Worm (Caenorhabditis elegans) whole organism, L1 larva: Measurements from ENCODE around the gene osta-3.
A peak's percentile ranks its signal among the peaks of the same experiment; 100 is the strongest.

Experiments used
- C04F5.9 ChIP-seq: sonication (generic microtip); optimal IDR thresholded peaks from 2 replicates; lab custom pipeline; 2016; ENCODE audit warnings: missing genetic modification characterization, missing compliant biosample characterization
- C34B4.2 ChIP-seq: sonication (generic microtip); optimal IDR thresholded peaks from 2 replicates; lab custom pipeline; 2017; ENCODE audit warnings: mild to moderate bottlenecking, missing genetic modification characterization, missing compliant biosample characterization
- Y116A8C.19 ChIP-seq: sonication (generic microtip); optimal IDR thresholded peaks from 2 replicates; lab custom pipeline; 2016; ENCODE audit warnings: missing compliant biosample characterization, missing genetic modification characterization, borderline replicate concordance
- aly-2 ChIP-seq: fragments of 150-350 bp; optimal IDR thresholded peaks from 2 replicates; lab custom pipeline; 2014; ENCODE audit warnings: missing biosample characterization, missing genetic modification characterization
- blmp-1 ChIP-seq: fragments of 150-350 bp; optimal IDR thresholded peaks from 2 replicates; lab custom pipeline; 2014; ENCODE audit warnings: missing biosample characterization, missing genetic modification characterization
- ceh-82 ChIP-seq, 3 experiments: fragments of 150-350 bp in 1 of 3; sonication (generic microtip) in 2 of 3; optimal IDR thresholded peaks; 2 replicates each; lab custom pipeline; 2014 to 2017; ENCODE audit warnings: missing biosample characterization in 3 of 3, missing genetic modification characterization in 3 of 3
- ceh-88 ChIP-seq: fragments of 200-800 bp; sonication (Bioruptor generic); IDR thresholded peaks from 2 replicates; pipeline ENCODE4 v1.3.6; 2022; ENCODE audit warnings: missing genetic modification characterization, missing compliant biosample characterization
- ceh-90 ChIP-seq: sonication (generic microtip); optimal IDR thresholded peaks from 2 replicates; lab custom pipeline; 2016; ENCODE audit warnings: missing genetic modification characterization, missing compliant biosample characterization
- efl-1 ChIP-seq, 4 experiments: fragments of 150-350 bp; optimal IDR thresholded peaks in 3 of 4; peaks in 1 of 4; 1 replicate in 1 of 4; 2 replicates in 3 of 4; lab custom pipeline; 2014; ENCODE audit warnings: missing biosample characterization in 2 of 4, missing genetic modification characterization in 2 of 4, missing genetic modification reagents in 2 of 4
- egl-27 ChIP-seq, 2 experiments: fragments of 150-350 bp in 1 of 2; sonication (generic microtip); optimal IDR thresholded peaks; 3 replicates each; lab custom pipeline; 2017 to 2018; ENCODE audit warnings: missing biosample characterization in 2 of 2, missing genetic modification characterization in 2 of 2, missing genetic modification reagents in 2 of 2
- elt-3 ChIP-seq, 6 experiments: fragments of 150-350 bp in 1 of 6; sonication (generic microtip); optimal IDR thresholded peaks; 2 replicates each; lab custom pipeline; 2017 to 2018; ENCODE audit warnings: missing biosample characterization in 6 of 6, missing genetic modification characterization in 6 of 6, inconsistent platforms in 1 of 6
- fkh-4 ChIP-seq: sonication (generic microtip); optimal IDR thresholded peaks from 2 replicates; lab custom pipeline; 2016; ENCODE audit warnings: missing compliant biosample characterization, missing genetic modification characterization, borderline replicate concordance
- hlh-17 ChIP-seq: fragments of 200-800 bp; sonication (Bioruptor generic); optimal IDR thresholded peaks from 2 replicates; lab custom pipeline; 2018; ENCODE audit warnings: missing genetic modification characterization, mild to moderate bottlenecking, missing compliant biosample characterization, moderate library complexity, borderline replicate concordance
- irx-1 ChIP-seq: sonication (generic microtip); optimal IDR thresholded peaks from 2 replicates; lab custom pipeline; 2016; ENCODE audit warnings: missing genetic modification characterization, missing compliant biosample characterization
- isw-1 ChIP-seq: fragments of 200-800 bp; sonication (Bioruptor generic); IDR thresholded peaks from 2 replicates; pipeline ENCODE4 v1.3.6; 2022; ENCODE audit warnings: missing genetic modification characterization, missing compliant biosample characterization
- lin-14 ChIP-seq: fragments of 200-800 bp; sonication (Bioruptor generic); optimal IDR thresholded peaks from 2 replicates; lab custom pipeline; 2018; ENCODE audit warnings: mild to moderate bottlenecking, missing genetic modification characterization, moderate library complexity, missing compliant biosample characterization
- lin-15B ChIP-seq: fragments of 150-350 bp; sonication (generic microtip); optimal IDR thresholded peaks from 3 replicates; lab custom pipeline; 2014; ENCODE audit warnings: missing biosample characterization, missing genetic modification characterization
- lir-3 ChIP-seq: sonication (generic microtip); optimal IDR thresholded peaks from 2 replicates; lab custom pipeline; 2016; ENCODE audit warnings: mild to moderate bottlenecking, missing genetic modification characterization, moderate library complexity, missing compliant biosample characterization; ENCODE audit not compliant: poor library complexity
- mdl-1 ChIP-seq, 2 experiments: fragments of 150-350 bp; optimal IDR thresholded peaks; 2 replicates each; lab custom pipeline; 2014 to 2017; ENCODE audit warnings: missing biosample characterization in 2 of 2, missing genetic modification characterization in 2 of 2, inconsistent platforms in 1 of 2
- mep-1 ChIP-seq: fragments of 150-350 bp; optimal IDR thresholded peaks from 2 replicates; lab custom pipeline; 2014; ENCODE audit warnings: missing biosample characterization, missing genetic modification characterization
- nhr-11 ChIP-seq: fragments of 150-350 bp; optimal IDR thresholded peaks from 2 replicates; lab custom pipeline; 2014; ENCODE audit warnings: missing biosample characterization, missing genetic modification characterization
- nhr-12 ChIP-seq: sonication (generic microtip); optimal IDR thresholded peaks from 2 replicates; lab custom pipeline; 2017; ENCODE audit warnings: missing biosample characterization, missing genetic modification characterization
- nhr-19 ChIP-seq: fragments of 200-800 bp; sonication (Bioruptor generic); conservative IDR thresholded peaks from 2 replicates; pipeline ENCODE4 v1.3.6; 2022; ENCODE audit warnings: missing genetic modification characterization, missing compliant biosample characterization
- nhr-20 ChIP-seq: sonication (generic microtip); optimal IDR thresholded peaks from 2 replicates; lab custom pipeline; 2016; ENCODE audit warnings: mild to moderate bottlenecking, missing genetic modification characterization, missing compliant biosample characterization
- nhr-237 ChIP-seq: fragments of 150-350 bp; optimal IDR thresholded peaks from 2 replicates; lab custom pipeline; 2014; ENCODE audit warnings: missing biosample characterization, missing genetic modification characterization
- nhr-28 ChIP-seq: fragments of 150-350 bp; optimal IDR thresholded peaks from 2 replicates; lab custom pipeline; 2014; ENCODE audit warnings: missing biosample characterization, missing genetic modification characterization
- nhr-85 ChIP-seq: sonication (generic microtip); peaks from one replicate; lab custom pipeline; 2016; ENCODE audit warnings: missing genetic modification characterization, inconsistent platforms, missing compliant biosample characterization
- nhr-90 ChIP-seq: sonication (generic microtip); optimal IDR thresholded peaks from 2 replicates; lab custom pipeline; 2016; ENCODE audit warnings: mild to moderate bottlenecking, missing genetic modification characterization, missing compliant biosample characterization; ENCODE audit not compliant: poor library complexity
- pag-3 ChIP-seq: sonication (generic microtip); optimal IDR thresholded peaks from 2 replicates; lab custom pipeline; 2017; ENCODE audit warnings: missing genetic modification characterization, mild to moderate bottlenecking, missing compliant biosample characterization, antibody characterized with exemption, borderline replicate concordance; ENCODE audit not compliant: insufficient read depth
- rnt-1 ChIP-seq: sonication (generic microtip); optimal IDR thresholded peaks from 2 replicates; lab custom pipeline; 2016; ENCODE audit warnings: mild to moderate bottlenecking, missing genetic modification characterization, moderate library complexity, missing compliant biosample characterization
- skn-1 ChIP-seq: fragments of 150-350 bp; optimal IDR thresholded peaks from 2 replicates; lab custom pipeline; 2014; ENCODE audit warnings: missing biosample characterization, missing genetic modification characterization
- snpc-4 ChIP-seq: fragments of 150-350 bp; optimal IDR thresholded peaks from 2 replicates; lab custom pipeline; 2014; ENCODE audit warnings: missing biosample characterization, missing genetic modification characterization
- snu-23 ChIP-seq: sonication (generic microtip); optimal IDR thresholded peaks from 2 replicates; lab custom pipeline; 2016; ENCODE audit warnings: missing genetic modification characterization, missing compliant biosample characterization
- sox-4 ChIP-seq: sonication (generic microtip); optimal IDR thresholded peaks from 2 replicates; lab custom pipeline; 2016; ENCODE audit warnings: missing genetic modification characterization, missing compliant biosample characterization
- tbx-2 ChIP-seq: sonication (generic microtip); optimal IDR thresholded peaks from 2 replicates; lab custom pipeline; 2016; ENCODE audit warnings: missing genetic modification characterization, missing compliant biosample characterization
- tlp-1 ChIP-seq: fragments of 150-350 bp; optimal IDR thresholded peaks from 2 replicates; lab custom pipeline; 2014; ENCODE audit warnings: missing biosample characterization, missing genetic modification characterization
- unc-130 ChIP-seq: fragments of 150-350 bp; optimal IDR thresholded peaks from 2 replicates; lab custom pipeline; 2017; ENCODE audit warnings: missing biosample characterization, missing genetic modification characterization, inconsistent platforms
- vab-15 ChIP-seq: sonication (generic microtip); optimal IDR thresholded peaks from 2 replicates; lab custom pipeline; 2017; ENCODE audit warnings: missing genotype, mild to moderate bottlenecking, missing genetic modification characterization, missing compliant biosample characterization
- zip-4 ChIP-seq: fragments of 200-800 bp; sonication (Bioruptor generic); optimal IDR thresholded peaks from 2 replicates; lab custom pipeline; 2018; ENCODE audit warnings: mild to moderate bottlenecking, missing genetic modification characterization, moderate library complexity, missing compliant biosample characterization
- ztf-11 ChIP-seq, 2 experiments: sonication (generic microtip); optimal IDR thresholded peaks; 2 replicates each; lab custom pipeline; 2016 to 2017; ENCODE audit warnings: missing genetic modification characterization in 2 of 2, missing biosample characterization in 1 of 2, missing compliant biosample characterization in 1 of 2

Gene osta-3

DNA sequence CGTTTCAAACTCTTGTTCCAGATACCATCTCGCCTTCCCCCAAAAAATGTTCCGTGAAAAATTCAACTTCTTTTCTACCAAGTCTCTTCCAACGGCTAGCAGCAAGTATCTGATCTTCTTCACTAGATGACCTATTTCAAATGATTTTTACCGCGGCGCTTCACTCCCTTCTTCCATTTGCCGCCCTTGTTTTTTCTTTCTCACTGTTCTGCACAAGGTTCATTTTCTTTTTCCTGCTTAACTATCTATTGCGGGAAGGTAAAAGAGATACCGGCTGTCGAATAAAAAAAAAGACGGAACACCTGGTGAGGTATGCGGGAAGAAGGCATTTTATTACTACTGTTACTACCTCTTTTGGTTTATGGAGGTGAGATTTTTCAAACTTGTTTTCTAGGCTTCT, 30.7 kb downstream of the osta-3 start, which contains the start of gene cdh-7:
cdh-7 (plus strand) TSS at position 214 of the 400 bp plus-strand sequence.
- TF ChIP-seq blmp-1 (tag; lab: Kevin White, UChicago) (peak; percentile 84), zip-4 (GFP tag; lab: Kevin White, UChicago) (no peak)

DNA sequence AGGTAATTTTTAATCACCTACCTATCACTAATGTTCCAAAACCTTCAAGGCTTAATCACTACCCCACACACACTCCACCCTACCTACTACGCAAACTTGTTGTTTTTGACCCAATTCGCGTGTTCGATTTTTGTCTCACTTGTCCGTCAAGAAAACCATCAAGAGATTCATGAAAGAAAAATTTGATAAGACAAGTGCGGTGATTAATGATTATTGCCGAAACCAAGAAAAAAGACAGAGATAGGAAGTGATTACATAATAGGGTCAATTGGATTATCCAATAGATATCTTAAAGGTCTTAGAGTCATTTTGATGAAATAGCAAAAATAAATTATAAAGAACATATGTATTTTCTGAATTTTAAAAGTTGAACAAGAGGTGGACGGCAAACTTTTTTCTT, 31.9 kb downstream of the osta-3 start:
- peak in 1 of 6 experiments; percentile 35 for TF ChIP-seq elt-3 (tag; optimal IDR thresholded peaks at IDR 0.05; lab: Kevin White, UChicago)
- TF ChIP-seq vab-15 (tag; lab: Kevin White, UChicago) = no peak
- peak; percentile 86 for TF ChIP-seq blmp-1 (tag; lab: Kevin White, UChicago)

DNA sequence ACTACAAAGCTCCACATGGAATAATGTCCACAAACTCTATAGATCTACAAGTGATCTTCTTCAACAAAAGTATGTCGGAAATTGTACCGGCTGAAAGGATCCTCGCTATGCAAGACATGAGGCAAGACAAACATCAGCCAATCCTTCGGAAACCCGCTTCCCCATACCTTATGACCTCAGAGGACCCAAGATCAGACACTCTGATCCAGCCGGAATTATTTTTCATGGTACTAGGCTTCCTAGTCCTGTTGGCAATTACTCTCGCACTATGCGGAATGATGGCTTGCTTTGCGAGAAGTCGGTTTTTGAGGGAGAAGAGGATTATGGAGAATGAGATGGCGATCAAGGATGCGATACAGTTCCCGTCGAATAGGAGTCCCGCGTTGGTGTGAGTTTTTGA, 37.6 kb downstream of the osta-3 start:
- TF ChIP-seq vab-15 (tag; lab: Kevin White, UChicago) (no peak), tlp-1 (tag; lab: Kevin White, UChicago) (no peak), efl-1 (optimal IDR thresholded peaks at IDR 0.05; lab: Kevin White, UChicago) (no peak), efl-1 (GFP tag; optimal IDR thresholded peaks at IDR 0.05 in 1 of 2; lab: Kevin White, UChicago) (peak in 1 of 2 experiments; percentile 76), tbx-2 (tag; lab: Kevin White, UChicago) (no peak), rnt-1 (tag; lab: Kevin White, UChicago) (no peak), mdl-1 (tag; optimal IDR thresholded peaks at IDR 0.05; lab: Kevin White, UChicago) (no peak)

DNA sequence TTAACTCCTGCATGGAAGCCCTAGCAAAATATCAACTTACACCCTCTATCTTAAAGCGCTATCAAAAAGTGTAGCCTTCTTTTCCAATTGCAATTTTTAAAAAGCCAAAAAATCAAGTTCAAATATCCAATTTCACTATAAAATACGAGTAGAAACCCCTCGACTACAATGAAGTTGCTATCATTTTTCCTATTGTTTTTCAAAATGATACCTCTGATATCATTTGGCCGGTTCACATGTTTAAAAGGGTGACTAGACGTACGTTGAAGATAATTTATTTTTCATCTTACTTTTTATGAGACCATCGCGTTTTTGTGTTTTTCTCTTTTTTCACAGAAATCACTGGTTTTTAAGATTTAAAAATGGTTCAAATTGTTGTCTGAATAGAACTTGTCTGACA, 39.2 kb downstream of the osta-3 start, which contains the start of gene R05H10.1:
R05H10.1 (plus strand) TSS at position 334 of the 400 bp plus-strand sequence.
- TF ChIP-seq skn-1 (tag; lab: Kevin White, UChicago) = no peak
- no peak for TF ChIP-seq lin-14 (GFP tag; lab: Kevin White, UChicago)
- peak; percentile 79 for TF ChIP-seq nhr-20
- peak in 2 of 6 experiments; percentile 2 to 33 for TF ChIP-seq elt-3 (tag; optimal IDR thresholded peaks at IDR 0.05; lab: Kevin White, UChicago)

DNA sequence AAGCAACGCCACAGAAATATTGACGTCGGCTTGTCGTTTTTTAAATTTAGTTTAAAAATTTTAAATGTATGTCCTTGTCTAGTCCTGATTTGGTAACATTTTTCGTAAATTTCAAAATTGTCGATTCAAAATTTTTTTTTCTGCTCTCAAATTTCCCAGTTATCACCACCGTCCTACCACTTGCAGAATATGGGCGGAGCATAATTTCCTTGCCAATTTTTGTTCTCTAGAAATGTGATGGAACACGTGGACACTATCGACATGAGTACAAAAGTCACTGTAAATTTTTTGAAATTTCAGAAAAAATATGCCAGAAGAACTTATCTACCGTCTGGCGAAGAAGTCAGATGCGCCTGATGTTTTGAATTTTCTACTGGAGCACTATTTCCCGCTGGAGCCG, 42.9 kb downstream of the osta-3 start, which contains the start of gene R05H10.7:
R05H10.7 (plus strand) TSS at position 301 of the 400 bp plus-strand sequence.
- TF ChIP-seq rnt-1 (tag; lab: Kevin White, UChicago) = no peak
- TF ChIP-seq nhr-85 (tag; lab: Kevin White, UChicago) = peak; percentile 23

DNA sequence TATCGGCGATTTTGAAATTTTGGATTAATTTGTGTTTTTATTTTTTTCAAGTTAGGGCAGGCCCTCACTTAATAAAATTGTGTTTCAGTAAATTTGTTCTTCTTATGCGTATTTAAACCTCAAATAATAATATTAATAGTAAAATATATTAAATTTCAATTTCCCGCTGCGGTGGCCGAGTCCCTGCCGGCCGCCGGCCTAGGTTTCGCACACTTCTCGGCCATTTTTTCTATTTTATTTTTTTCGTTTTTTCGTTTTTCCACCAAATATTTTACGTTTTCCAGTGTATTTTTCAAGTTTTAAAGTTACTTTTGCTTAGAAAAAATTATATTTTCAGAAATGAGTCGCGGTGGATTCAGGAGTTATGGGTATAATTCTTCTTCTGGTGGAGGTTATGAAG, 44.6 kb downstream of the osta-3 start, which contains the start of gene rbm-28:
rbm-28 (plus strand) TSS at position 338 of the 400 bp plus-strand sequence.
- TF ChIP-seq nhr-28 (no peak), lir-3 (no peak), snpc-4 (tag; lab: Kevin White, UChicago) (peak; percentile 37), sox-4 (tag; lab: Kevin White, UChicago) (peak; percentile 8), egl-27 (tag; optimal IDR thresholded peaks at IDR 0.05; lab: Kevin White, UChicago) (no peak), snu-23 (GFP tag; lab: Kevin White, UChicago) (peak; percentile 37), unc-130 (tag; lab: Kevin White, UChicago) (no peak), lin-15B (no peak), pag-3 (no peak), skn-1 (tag; lab: Kevin White, UChicago) (peak; percentile 41), ceh-90 (tag; lab: Kevin White, UChicago) (peak; percentile 82), nhr-19 (GFP tag; lab: Robert Waterston, UW) (no peak), Y116A8C.19 (no peak), hlh-17 (GFP tag; lab: Kevin White, UChicago) (no peak), nhr-237 (tag; lab: Kevin White, UChicago) (no peak), lin-14 (GFP tag; lab: Kevin White, UChicago) (no peak), C34B4.2 (tag; lab: Kevin White, UChicago) (no peak), mep-1 (tag; lab: Kevin White, UChicago) (peak; percentile 54), ceh-88 (GFP tag; lab: Robert Waterston, UW) (no peak), fkh-4 (tag; lab: Kevin White, UChicago) (peak; percentile 21), aly-2 (tag; lab: Kevin White, UChicago) (no peak), mdl-1 (tag; optimal IDR thresholded peaks at IDR 0.05; lab: Kevin White, UChicago) (no peak), ztf-11 (tag; optimal IDR thresholded peaks at IDR 0.05; lab: Kevin White, UChicago) (peak in 1 of 2 experiments; percentile 42), C04F5.9 (tag; lab: Kevin White, UChicago) (no peak), nhr-90 (peak; percentile 57), rnt-1 (tag; lab: Kevin White, UChicago) (no peak), ceh-82 (tag; optimal IDR thresholded peaks at IDR 0.05; lab: Kevin White, UChicago) (no peak), isw-1 (GFP tag; lab: Robert Waterston, UW) (0 out of 2 replicates have a peak, but pooled peaks have one; percentile 4), nhr-11 (no peak), nhr-12 (tag; lab: Kevin White, UChicago) (no peak), irx-1 (tag; lab: Kevin White, UChicago) (peak; percentile 47)
